Fruit fly (Drosophila melanogaster): ENCODE data around the gene CG31087.

DNA sequence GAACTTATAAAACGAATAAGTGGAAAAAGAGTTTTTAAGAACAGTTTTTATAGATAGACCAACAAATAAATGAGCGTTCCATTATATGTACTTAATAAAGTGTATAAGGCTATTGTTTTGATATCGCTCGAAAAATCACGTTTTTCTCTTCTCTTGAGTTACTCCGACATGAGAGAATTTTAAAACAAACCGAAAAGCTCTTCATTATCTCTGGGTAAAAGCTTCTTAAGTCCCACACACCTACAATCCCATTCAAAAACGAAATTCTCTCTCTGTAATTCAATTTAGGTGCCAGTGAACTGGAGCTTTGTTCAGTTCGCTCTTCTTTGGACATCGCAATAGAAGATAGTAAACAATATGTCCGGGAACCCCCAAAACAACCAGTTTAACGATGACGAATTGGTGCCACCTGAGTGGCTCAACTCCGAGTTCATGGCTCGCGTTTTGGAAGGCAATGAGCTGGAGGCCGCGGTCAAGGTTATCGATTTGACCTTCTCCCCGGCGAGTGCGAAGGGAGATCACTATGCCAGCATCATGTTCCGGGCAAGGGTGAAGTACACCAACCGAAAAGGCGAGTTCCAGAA lies 9.7 kb downstream of the CG31087 start, which contains the start of gene CG31436:
- TF ChIP-seq CG8301 (tag; optimal IDR thresholded peaks at IDR 0.05) (no peak), CG8159 (tag; optimal IDR thresholded peaks at IDR 0.05) (no peak), EcR (GFP tag; optimal IDR thresholded peaks at IDR 0.05) (peak; percentile 74), CG10348 (GFP tag; IDR thresholded peaks at IDR 0.05) (no peak), fd96Ca (GFP tag; IDR thresholded peaks at IDR 0.05) (no peak), CG4496 (GFP tag; IDR thresholded peaks at IDR 0.05) (no peak), CG9948 (tag; optimal IDR thresholded peaks at IDR 0.05) (no peak), rn (GFP tag; IDR thresholded peaks at IDR 0.05) (no peak), CG32121 (GFP tag; IDR thresholded peaks at IDR 0.05) (no peak), CG15710 (tag; optimal IDR thresholded peaks at IDR 0.05) (no peak), D1 (tag; optimal IDR thresholded peaks at IDR 0.05) (no peak), CG14655 (GFP tag; optimal IDR thresholded peaks at IDR 0.05) (no peak), Pif1A (GFP tag; optimal IDR thresholded peaks at IDR 0.05) (no peak)

Data from whole organism, pupa.